Worm (Caenorhabditis elegans): ENCODE measurements around the gene C34F11.2.

The C34F11.2 gene

DNA sequence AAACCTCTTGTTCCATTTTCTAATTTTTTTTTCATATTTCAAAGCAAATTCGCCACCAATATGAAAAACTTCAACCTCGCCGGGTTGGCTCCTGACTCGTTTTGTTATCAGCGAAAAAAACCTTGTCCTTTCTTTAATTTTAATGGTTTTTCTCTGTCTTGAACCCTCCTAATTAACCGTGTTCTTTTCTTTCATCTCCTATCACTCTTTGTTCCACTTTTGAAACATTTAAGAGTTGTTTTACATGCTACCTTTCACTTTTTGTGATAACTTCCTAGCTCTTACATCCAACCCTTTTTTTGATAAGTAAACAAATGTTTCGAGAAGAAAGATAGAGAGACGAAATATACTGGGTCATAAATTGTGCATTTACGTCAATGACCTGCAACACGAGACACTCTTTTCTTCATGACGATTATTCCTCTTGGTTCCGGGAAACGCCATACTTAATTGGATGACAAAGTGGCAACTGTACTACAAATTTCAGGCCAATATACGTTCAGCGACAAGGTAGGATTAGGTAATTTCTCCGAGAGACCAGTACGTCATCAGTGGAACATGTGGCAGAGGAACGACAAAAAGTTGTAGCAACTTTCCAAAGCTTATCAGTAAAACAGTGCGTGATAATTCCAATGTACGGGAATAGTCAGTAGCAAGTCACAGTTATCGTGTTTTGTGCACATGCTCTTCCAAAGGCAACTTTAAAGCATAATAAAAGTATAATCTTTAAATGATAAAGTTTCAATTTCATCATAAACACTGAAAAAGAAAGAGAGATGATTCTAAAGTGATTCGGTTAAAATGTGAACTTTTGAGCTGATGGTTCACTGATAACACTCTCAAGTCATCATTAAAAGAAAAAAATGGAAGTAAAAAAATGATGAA lies 27.2 kb upstream of the C34F11.2 start:
- no peak for TF ChIP-seq ztf-11 (tag; optimal IDR thresholded peaks at IDR 0.05)
- TF ChIP-seq nhr-28 (tag; optimal IDR thresholded peaks at IDR 0.05), result peak; percentile 51
- no peak for TF ChIP-seq nhr-42 (GFP tag; IDR thresholded peaks at IDR 0.05)
- TF ChIP-seq unc-62 (GFP tag; optimal IDR thresholded peaks at IDR 0.05 in 1 of 2), result no peak
- TF ChIP-seq unc-62 (tag; optimal IDR thresholded peaks at IDR 0.05), result no peak
- TF ChIP-seq zfp-2 (tag; optimal IDR thresholded peaks at IDR 0.05), result no peak
- TF ChIP-seq ceh-82 (tag; optimal IDR thresholded peaks at IDR 0.05), result no peak
- TF ChIP-seq lin-39 (tag; optimal IDR thresholded peaks at IDR 0.05), result no peak
- TF ChIP-seq egl-43 (GFP tag; IDR thresholded peaks at IDR 0.05), result no peak
- TF ChIP-seq madf-9 (GFP tag; conservative IDR thresholded peaks at IDR 0.05), result no peak
- TF ChIP-seq lin-29 (GFP tag; IDR thresholded peaks at IDR 0.05), result no peak
- TF ChIP-seq nhr-25 (tag; optimal IDR thresholded peaks at IDR 0.05; ENCODE audit: borderline replicate concordance, insufficient read depth), result no peak
- TF ChIP-seq T20F7.1 (GFP tag; optimal IDR thresholded peaks at IDR 0.05), result peak; percentile 5
- TF ChIP-seq tra-1 (GFP tag; IDR thresholded peaks at IDR 0.05), result peak; percentile 79
- TF ChIP-seq duxl-1 (tag; optimal IDR thresholded peaks at IDR 0.05; ENCODE audit: poor library complexity), result peak; percentile 5
- TF ChIP-seq lim-7 (GFP tag; IDR thresholded peaks at IDR 0.05), result no peak
- TF ChIP-seq unc-39 (tag; optimal IDR thresholded peaks at IDR 0.05), result no peak
- no peak for TF ChIP-seq lsy-2 (tag; optimal IDR thresholded peaks at IDR 0.05)
- no peak for TF ChIP-seq R02D3.7 (tag; optimal IDR thresholded peaks at IDR 0.05)
- TF ChIP-seq T26A8.4 (GFP tag; IDR thresholded peaks at IDR 0.05), result no peak
- TF ChIP-seq nhr-10 (tag; optimal IDR thresholded peaks at IDR 0.05), result no peak
- TF ChIP-seq nhr-111 (GFP tag; optimal IDR thresholded peaks at IDR 0.05), result no peak
- TF ChIP-seq daf-8 (GFP tag; IDR thresholded peaks at IDR 0.05), result no peak
- TF ChIP-seq F44E2.7 (GFP tag; IDR thresholded peaks at IDR 0.05), result no peak
- peak; percentile 29 for TF ChIP-seq mxl-3 (GFP tag; optimal IDR thresholded peaks at IDR 0.05)
- TF ChIP-seq mdl-1 (tag; optimal IDR thresholded peaks at IDR 0.05), result peak in 1 of 2 experiments; percentile 18
- TF ChIP-seq Y5F2A.4 (GFP tag; optimal IDR thresholded peaks at IDR 0.05), result no peak
- no peak for TF ChIP-seq tag-97 (GFP tag; IDR thresholded peaks at IDR 0.05)
- no peak for TF ChIP-seq lin-13 (GFP tag; optimal IDR thresholded peaks at IDR 0.05)
- no peak for TF ChIP-seq daf-12 (tag; optimal IDR thresholded peaks at IDR 0.05)
- no peak for TF ChIP-seq ces-1 (GFP tag; optimal IDR thresholded peaks at IDR 0.05)
- TF ChIP-seq F37D6.2 (tag; optimal IDR thresholded peaks at IDR 0.05), result no peak
- TF ChIP-seq skn-1 (tag; optimal IDR thresholded peaks at IDR 0.05), result no peak
- no peak for TF ChIP-seq F49E8.2 (tag; optimal IDR thresholded peaks at IDR 0.05; ENCODE audit: borderline replicate concordance)
- no peak for TF ChIP-seq lin-15B (tag; optimal IDR thresholded peaks at IDR 0.05)
- TF ChIP-seq nhr-11 (tag; optimal IDR thresholded peaks at IDR 0.05), result no peak
- TF ChIP-seq ceh-32 (tag; optimal IDR thresholded peaks at IDR 0.05; ENCODE audit: poor library complexity), result no peak
- TF ChIP-seq mdt-29 (GFP tag; IDR thresholded peaks at IDR 0.05), result no peak
- TF ChIP-seq saeg-2 (GFP tag; IDR thresholded peaks at IDR 0.05), result no peak
- TF ChIP-seq egl-27 (tag; optimal IDR thresholded peaks at IDR 0.05), result no peak
- TF ChIP-seq ama-1 (optimal IDR thresholded peaks at IDR 0.05), result no peak
- TF ChIP-seq snpc-4 (tag; optimal IDR thresholded peaks at IDR 0.05), result no peak
- no peak for TF ChIP-seq madf-5 (GFP tag; IDR thresholded peaks at IDR 0.05)
- no peak for TF ChIP-seq dmd-8 (GFP tag; IDR thresholded peaks at IDR 0.05)
- no peak for TF ChIP-seq snpc-1.2 (GFP tag; IDR thresholded peaks at IDR 0.05)
- TF ChIP-seq zip-2 (tag; optimal IDR thresholded peaks at IDR 0.05), result no peak
- no peak for TF ChIP-seq spr-3 (GFP tag; optimal IDR thresholded peaks at IDR 0.05)
- peak; percentile 71 for TF ChIP-seq dmd-6 (GFP tag; IDR thresholded peaks at IDR 0.05)
- TF ChIP-seq pha-4 (GFP tag; IDR thresholded peaks at IDR 0.05), result 0 out of 2 replicates have a peak, but pooled peaks have one; percentile 28
- no peak for TF ChIP-seq pha-4 (tag; optimal IDR thresholded peaks at IDR 0.05)
- TF ChIP-seq nhr-76 (tag; optimal IDR thresholded peaks at IDR 0.05), result no peak

Measured in whole organism, L4 larva.